Fruit fly (Drosophila melanogaster) Kc167 (cell line): ENCODE measurements around the gene CG10116.

Source experiments
- Myc ChIP-seq: fragments of >200 bp; optimal IDR thresholded peaks from 2 replicates; lab custom pipeline; 2017; ENCODE audit warnings: missing external identifiers
- h ChIP-seq: fragments of >200 bp; optimal IDR thresholded peaks from 3 replicates; lab custom pipeline; 2018; ENCODE audit warnings: missing external identifiers
- psq ChIP-seq: fragments of >200 bp; optimal IDR thresholded peaks from 2 replicates; lab custom pipeline; 2017; ENCODE audit warnings: missing external identifiers

dm6 chr3L:13406873-13407272, 50.2 kb downstream of the CG10116 start:
- no peak for TF ChIP-seq Myc
- TF ChIP-seq psq (lab: Kevin White, UChicago), result no peak
- TF ChIP-seq h, result no peak
